Worm (Caenorhabditis elegans) whole organism, L2 larva: ENCODE data around the gene dep-1.

Source experiments
- C34F6.9 ChIP-seq: fragments of 150-350 bp; optimal IDR thresholded peaks from 2 replicates; lab custom pipeline; 2014; ENCODE audit warnings: missing biosample characterization, missing genetic modification characterization
- Y55F3AM.14 ChIP-seq: fragments of 200-800 bp; sonication (Bioruptor generic); optimal IDR thresholded peaks from 2 replicates; lab custom pipeline; 2018; ENCODE audit warnings: mild to moderate bottlenecking, missing genetic modification characterization, missing compliant biosample characterization
- ZK546.5 ChIP-seq: sonication (generic microtip); optimal IDR thresholded peaks from 2 replicates; lab custom pipeline; 2017; ENCODE audit warnings: missing biosample characterization, missing genetic modification characterization
- alr-1 ChIP-seq: fragments of 150-350 bp; optimal IDR thresholded peaks from 2 replicates; lab custom pipeline; 2014; ENCODE audit warnings: missing biosample characterization, missing genetic modification characterization
- ama-1 ChIP-seq: fragments of 150-350 bp; optimal IDR thresholded peaks from 2 replicates; lab custom pipeline; 2018; ENCODE audit warnings: inconsistent platforms
- dmd-4 ChIP-seq: sonication (generic microtip); optimal IDR thresholded peaks from 2 replicates; lab custom pipeline; 2017; ENCODE audit warnings: missing biosample characterization, missing genetic modification characterization
- egl-27 ChIP-seq: sonication (generic microtip); optimal IDR thresholded peaks from 3 replicates; lab custom pipeline; 2017; ENCODE audit warnings: missing biosample characterization, missing genetic modification reagents, missing genetic modification characterization
- gmeb-1 ChIP-seq: fragments of 150-350 bp; optimal IDR thresholded peaks from 2 replicates; lab custom pipeline; 2014; ENCODE audit warnings: missing biosample characterization, missing genetic modification characterization
- lin-11 ChIP-seq: fragments of 150-350 bp; sonication (generic microtip); optimal IDR thresholded peaks from 2 replicates; lab custom pipeline; 2014; ENCODE audit warnings: missing biosample characterization, missing genetic modification characterization, inconsistent platforms, mixed read lengths
- lin-13 ChIP-seq: fragments of 150-350 bp; optimal IDR thresholded peaks from 2 replicates; lab custom pipeline; 2014; ENCODE audit warnings: missing biosample characterization, missing genetic modification reagents, missing genetic modification characterization
- lsy-2 ChIP-seq, 2 experiments: fragments of 150-350 bp in 1 of 2; sonication (generic microtip) in 1 of 2; optimal IDR thresholded peaks; 2 replicates each; lab custom pipeline; 2014 to 2017; ENCODE audit warnings: missing biosample characterization in 2 of 2, missing genetic modification characterization in 2 of 2
- mab-5 ChIP-seq: fragments of 150-350 bp; optimal IDR thresholded peaks from 2 replicates; lab custom pipeline; 2014; ENCODE audit warnings: missing biosample characterization, missing genetic modification characterization
- mbf-1 ChIP-seq: sonication (generic microtip); optimal IDR thresholded peaks from 2 replicates; lab custom pipeline; 2017; ENCODE audit warnings: missing biosample characterization, missing genetic modification characterization
- nhr-10 ChIP-seq: sonication (generic microtip); optimal IDR thresholded peaks from 2 replicates; lab custom pipeline; 2017; ENCODE audit warnings: missing biosample characterization, missing genetic modification characterization
- nhr-11 ChIP-seq: fragments of 150-350 bp; optimal IDR thresholded peaks from 2 replicates; lab custom pipeline; 2014; ENCODE audit warnings: missing biosample characterization, missing genetic modification characterization
- nhr-12 ChIP-seq: fragments of 150-350 bp; optimal IDR thresholded peaks from 2 replicates; lab custom pipeline; 2014; ENCODE audit warnings: missing biosample characterization, missing genetic modification characterization
- nhr-129 ChIP-seq: fragments of 150-350 bp; optimal IDR thresholded peaks from 2 replicates; lab custom pipeline; 2014; ENCODE audit warnings: missing biosample characterization, missing genetic modification characterization
- nhr-21 ChIP-seq: fragments of 150-350 bp; optimal IDR thresholded peaks from 2 replicates; lab custom pipeline; 2014; ENCODE audit warnings: missing biosample characterization, missing genetic modification characterization
- nhr-23 ChIP-seq: fragments of 150-350 bp; optimal IDR thresholded peaks from 2 replicates; lab custom pipeline; 2014; ENCODE audit warnings: missing biosample characterization, missing genetic modification reagents, missing genetic modification characterization
- nhr-237 ChIP-seq: fragments of 150-350 bp; optimal IDR thresholded peaks from 2 replicates; lab custom pipeline; 2014; ENCODE audit warnings: missing biosample characterization, missing genetic modification characterization
- nhr-25 ChIP-seq: fragments of 150-350 bp; sonication (generic microtip); optimal IDR thresholded peaks from 3 replicates; lab custom pipeline; 2014; ENCODE audit warnings: missing biosample characterization, missing genetic modification characterization
- nhr-77 ChIP-seq: fragments of 150-350 bp; optimal IDR thresholded peaks from 2 replicates; lab custom pipeline; 2014; ENCODE audit warnings: missing biosample characterization, missing genetic modification characterization
- sma-3 ChIP-seq: sonication (generic microtip); optimal IDR thresholded peaks from 2 replicates; lab custom pipeline; 2016; ENCODE audit warnings: missing genetic modification reagents, missing genetic modification characterization, missing compliant biosample characterization
- sma-9 ChIP-seq, 2 experiments: fragments of 150-350 bp in 1 of 2; sonication (generic microtip) in 1 of 2; optimal IDR thresholded peaks; 2 replicates each; lab custom pipeline; 2014 to 2016; ENCODE audit warnings: missing genetic modification characterization in 2 of 2, mild to moderate bottlenecking in 1 of 2, missing biosample characterization in 1 of 2, missing compliant biosample characterization in 1 of 2, missing genetic modification reagents in 1 of 2, moderate library complexity in 1 of 2
- snpc-4 ChIP-seq: fragments of 150-350 bp; optimal IDR thresholded peaks from 2 replicates; lab custom pipeline; 2014; ENCODE audit warnings: missing biosample characterization, missing genetic modification characterization
- unc-39 ChIP-seq: fragments of 150-350 bp; optimal IDR thresholded peaks from 2 replicates; lab custom pipeline; 2014; ENCODE audit warnings: missing biosample characterization, missing genetic modification characterization
- unc-55 ChIP-seq: fragments of 150-350 bp; sonication (generic microtip); optimal IDR thresholded peaks from 3 replicates; lab custom pipeline; 2014; ENCODE audit warnings: missing biosample characterization, missing genetic modification reagents, missing genetic modification characterization
- unc-62 ChIP-seq: fragments of 150-350 bp; optimal IDR thresholded peaks from 2 replicates; lab custom pipeline; 2014; ENCODE audit warnings: missing biosample characterization, missing genetic modification reagents, missing genetic modification characterization
- zag-1 ChIP-seq: fragments of 150-350 bp; optimal IDR thresholded peaks from 2 replicates; lab custom pipeline; 2014; ENCODE audit warnings: missing biosample characterization, missing genetic modification characterization
- ztf-1 ChIP-seq: fragments of 200-800 bp; sonication (Bioruptor generic); conservative IDR thresholded peaks from 2 replicates; pipeline ENCODE4 v1.3.6; 2022; ENCODE audit warnings: missing genetic modification characterization, missing compliant biosample characterization
- ztf-4 ChIP-seq: fragments of 150-350 bp; optimal IDR thresholded peaks from 2 replicates; lab custom pipeline; 2014; ENCODE audit warnings: missing biosample characterization, missing genetic modification characterization

The dep-1 gene

ce11 chrII:9010708-9011107 lies 8.9 kb downstream of the dep-1 start:
- no peak for TF ChIP-seq C34F6.9 (tag; lab: Kevin White, UChicago)
- no peak for TF ChIP-seq lsy-2 (tag; optimal IDR thresholded peaks at IDR 0.05; lab: Kevin White, UChicago)
- TF ChIP-seq mbf-1: no peak
- TF ChIP-seq unc-55: peak; percentile 71
- peak; percentile 23 for TF ChIP-seq nhr-129 (tag; lab: Kevin White, UChicago)

ce11 chrII:9009976-9010702 lies 9.5 kb downstream of the dep-1 start:
- TF ChIP-seq lsy-2 (tag; optimal IDR thresholded peaks at IDR 0.05; lab: Kevin White, UChicago) (peak in 1 of 2 experiments; percentile 12), Y55F3AM.14 (GFP tag; lab: Kevin White, UChicago) (peak; percentile 4), nhr-77 (tag; lab: Kevin White, UChicago) (no peak), dmd-4 (tag; lab: Kevin White, UChicago) (no peak), lin-13 (GFP tag; lab: Kevin White, UChicago) (no peak), nhr-21 (tag; lab: Kevin White, UChicago) (peak; percentile 41)

ce11 chrII:9007741-9008140 lies 11.9 kb downstream of the dep-1 start:
- TF ChIP-seq zag-1 (tag; lab: Kevin White, UChicago) (no peak), ama-1 (no peak), dmd-4 (tag; lab: Kevin White, UChicago) (no peak), unc-62 (GFP tag; lab: Kevin White, UChicago) (no peak)

- TF ChIP-seq alr-1 (no peak), nhr-10 (tag; lab: Kevin White, UChicago) (no peak), nhr-237 (tag; lab: Kevin White, UChicago) (no peak), nhr-23 (no peak), unc-39 (tag; lab: Kevin White, UChicago) (no peak), sma-9 (GFP tag; optimal IDR thresholded peaks at IDR 0.05; lab: Kevin White, UChicago) (no peak), sma-9 (tag; optimal IDR thresholded peaks at IDR 0.05; lab: Kevin White, UChicago) (no peak), nhr-77 (tag; lab: Kevin White, UChicago) (no peak), nhr-11 (tag; lab: Kevin White, UChicago) (no peak), ztf-1 (GFP tag; lab: Robert Waterston, UW) (no peak), nhr-21 (tag; lab: Kevin White, UChicago) (no peak)
Measured at ce11 chrII:9005067-9005466, 14.5 kb downstream of the dep-1 start, which contains the start of gene F44G4.7. Gene F44G4.7 (minus strand): TSS chrII:9005167.

- TF ChIP-seq egl-27 (tag; lab: Kevin White, UChicago) (no peak), dmd-4 (tag; lab: Kevin White, UChicago) (no peak), lsy-2 (tag; optimal IDR thresholded peaks at IDR 0.05; lab: Kevin White, UChicago) (no peak), snpc-4 (tag; lab: Kevin White, UChicago) (no peak), ZK546.5 (tag; lab: Kevin White, UChicago) (no peak), nhr-77 (tag; lab: Kevin White, UChicago) (no peak), mab-5 (tag; lab: Kevin White, UChicago) (no peak), sma-3 (no peak), ama-1 (no peak), zag-1 (tag; lab: Kevin White, UChicago) (no peak), ztf-4 (no peak), nhr-21 (tag; lab: Kevin White, UChicago) (no peak), sma-9 (GFP tag; optimal IDR thresholded peaks at IDR 0.05; lab: Kevin White, UChicago) (no peak), sma-9 (tag; optimal IDR thresholded peaks at IDR 0.05; lab: Kevin White, UChicago) (no peak), nhr-25 (tag; lab: Kevin White, UChicago) (no peak), gmeb-1 (tag; lab: Kevin White, UChicago) (no peak), nhr-237 (tag; lab: Kevin White, UChicago) (no peak), nhr-12 (tag; lab: Kevin White, UChicago) (no peak), lin-11 (tag; lab: Kevin White, UChicago) (no peak), unc-62 (GFP tag; lab: Kevin White, UChicago) (no peak)
Measured at ce11 chrII:9001743-9002222, 17.8 kb downstream of the dep-1 start, which contains the start of gene F44G4.6. Gene F44G4.6 (minus strand): TSS chrII:9001793.
